Worm (Caenorhabditis elegans): ENCODE measurements around the gene lis-1.

ce11 chrIII:13393239-13393638 lies 16.7 kb upstream of the lis-1 start, which contains the start of gene dnj-17:
- TF ChIP-seq tbx-11 (GFP tag; IDR thresholded peaks at IDR 0.05) (no peak), B0310.2 (tag; optimal IDR thresholded peaks at IDR 0.05) (no peak)
